Fruit fly (Drosophila melanogaster) whole organism, pupa: ENCODE data around the gene GluRIB.

ENCODE experiments used
- CG14655 ChIP-seq: fragments of 200-800 bp; sonication (Bioruptor generic); optimal IDR thresholded peaks from 3 replicates; lab custom pipeline; 2017; ENCODE audit warnings: mild to moderate bottlenecking, missing biosample characterization, missing genetic modification reagents, missing genetic modification characterization
- CG15710 ChIP-seq: fragments of 200-800 bp; sonication (Bioruptor generic); optimal IDR thresholded peaks from 2 replicates; lab custom pipeline; 2018; ENCODE audit warnings: missing biosample characterization, mild to moderate bottlenecking, missing genetic modification characterization, moderate library complexity
- EcR ChIP-seq: fragments of 200-800 bp; sonication (Bioruptor generic); optimal IDR thresholded peaks from 3 replicates; lab custom pipeline; 2019; ENCODE audit warnings: missing biosample characterization, missing genetic modification characterization, mild to moderate bottlenecking, moderate library complexity, missing genetic modification reagents
- Ets98B ChIP-seq: fragments of 200-800 bp; sonication (Bioruptor generic); IDR thresholded peaks from 2 replicates; pipeline ENCODE4 v1.3.6; 2022; ENCODE audit warnings: missing biosample characterization, missing genetic modification characterization
- Pif1A ChIP-seq: fragments of 200-800 bp; sonication (Bioruptor generic); optimal IDR thresholded peaks from 3 replicates; lab custom pipeline; 2016; ENCODE audit warnings: missing biosample characterization, missing genetic modification characterization
- gl ChIP-seq: fragments of 200-800 bp; sonication (Bioruptor generic); optimal IDR thresholded peaks from 2 replicates; lab custom pipeline; 2018; ENCODE audit warnings: missing biosample characterization, mild to moderate bottlenecking, missing genetic modification characterization

dm6 chr3L:9236548-9236947 is 15.2 kb upstream of the GluRIB start, which contains the start of gene CG4483:
- no peak for TF ChIP-seq CG14655 (GFP tag; lab: Kevin White, UChicago)
- TF ChIP-seq Pif1A (GFP tag; lab: Kevin White, UChicago), result no peak
- no peak for TF ChIP-seq gl (tag; lab: Kevin White, UChicago)
- no peak for TF ChIP-seq CG15710 (tag; lab: Kevin White, UChicago)
- no peak for TF ChIP-seq Ets98B (GFP tag; lab: Robert Waterston, UW)
- TF ChIP-seq EcR (GFP tag; lab: Kevin White, UChicago), result no peak
